Worm (Caenorhabditis elegans): Measurements from ENCODE around the gene lin-24.

The lin-24 gene

ce11 chrIV:12120536-12120935, 8.8 kb upstream of the lin-24 start:
- TF ChIP-seq mes-4 (tag; optimal IDR thresholded peaks at IDR 0.05): no peak
- TF ChIP-seq egl-44 (GFP tag; IDR thresholded peaks at IDR 0.05): no peak
- no peak for TF ChIP-seq aptf-2 (GFP tag; conservative IDR thresholded peaks at IDR 0.05)
- no peak for TF ChIP-seq sptf-2 (GFP tag; optimal IDR thresholded peaks at IDR 0.05)
- no peak for TF ChIP-seq gei-17 (GFP tag; optimal IDR thresholded peaks at IDR 0.05)
- no peak for TF ChIP-seq hmg-20 (GFP tag; IDR thresholded peaks at IDR 0.05)
- no peak for TF ChIP-seq Y53G8AR.9 (GFP tag; conservative IDR thresholded peaks at IDR 0.05)
- TF ChIP-seq fkh-3 (tag; optimal IDR thresholded peaks at IDR 0.05): no peak
- TF ChIP-seq lir-1 (GFP tag; conservative IDR thresholded peaks at IDR 0.05): no peak
- no peak for TF ChIP-seq ceh-91 (GFP tag; IDR thresholded peaks at IDR 0.05)
- TF ChIP-seq cebp-1 (GFP tag; IDR thresholded peaks at IDR 0.05): no peak
- no peak for TF ChIP-seq cebp-1 (tag; optimal IDR thresholded peaks at IDR 0.05)
- TF ChIP-seq him-1 (tag; optimal IDR thresholded peaks at IDR 0.05): no peak
- TF ChIP-seq nfya-1 (tag; optimal IDR thresholded peaks at IDR 0.05; ENCODE audit: borderline replicate concordance, insufficient read depth): no peak
- no peak for TF ChIP-seq lin-54 (GFP tag; optimal IDR thresholded peaks at IDR 0.05)
- no peak for TF ChIP-seq attf-5 (GFP tag; optimal IDR thresholded peaks at IDR 0.05)
- TF ChIP-seq athp-1 (tag; optimal IDR thresholded peaks at IDR 0.05): no peak
- TF ChIP-seq F55B11.4 (tag; optimal IDR thresholded peaks at IDR 0.05; ENCODE audit: borderline replicate concordance, insufficient read depth): no peak
- TF ChIP-seq efl-1 (GFP tag; optimal IDR thresholded peaks at IDR 0.05): no peak
- TF ChIP-seq ceh-27 (GFP tag; optimal IDR thresholded peaks at IDR 0.05): no peak
- TF ChIP-seq T07F8.4 (tag; optimal IDR thresholded peaks at IDR 0.05): no peak

ce11 chrIV:12121076-12121475, 8.2 kb upstream of the lin-24 start, which contains the start of the genes ddb-1 and M18.6:
TSS of gene ddb-1 (minus strand) at chrIV:12121165.
TSS of gene M18.6 (plus strand) at chrIV:12121310.
- TF ChIP-seq aptf-3 (GFP tag; IDR thresholded peaks at IDR 0.05): no peak
- peak in 1 of 3 experiments; percentile 28 for TF ChIP-seq lin-35 (GFP tag; optimal IDR thresholded peaks at IDR 0.05)
- no peak for TF ChIP-seq Y53G8AR.9 (GFP tag; conservative IDR thresholded peaks at IDR 0.05)
- peak; percentile 52 for TF ChIP-seq lsl-1 (GFP tag; optimal IDR thresholded peaks at IDR 0.05)
- TF ChIP-seq hrde-1 (tag; optimal IDR thresholded peaks at IDR 0.05; ENCODE audit: borderline replicate concordance): no peak
- no peak for TF ChIP-seq K12H6.12 (tag; optimal IDR thresholded peaks at IDR 0.05)
- no peak for TF ChIP-seq F37B4.10 (GFP tag; IDR thresholded peaks at IDR 0.05)
- peak; percentile 72 for TF ChIP-seq mcd-1 (GFP tag; IDR thresholded peaks at IDR 0.05)
- TF ChIP-seq D2030.7 (GFP tag; IDR thresholded peaks at IDR 0.05): 0 out of 2 replicates have a peak, but pooled peaks have one; percentile 34
- peak; percentile 67; the same call in 1 of the 2 replicates for TF ChIP-seq madf-3 (GFP tag; IDR thresholded peaks at IDR 0.05)
- TF ChIP-seq madf-8 (GFP tag; conservative IDR thresholded peaks at IDR 0.05): peak; percentile 42; the same call in 1 of the 2 replicates
- no peak for TF ChIP-seq ets-4 (GFP tag; optimal IDR thresholded peaks at IDR 0.05)
- no peak for TF ChIP-seq snpc-4 (GFP tag; optimal IDR thresholded peaks at IDR 0.05)
- peak in 2 of 4 experiments; percentile 33 to 42 for TF ChIP-seq snpc-4 (tag; optimal IDR thresholded peaks at IDR 0.05)
- peak; percentile 7 for TF ChIP-seq tbp1 (GFP tag; optimal IDR thresholded peaks at IDR 0.05)
- peak; percentile 77 for TF ChIP-seq efl-1 (GFP tag; optimal IDR thresholded peaks at IDR 0.05)
- TF ChIP-seq F39B2.1 (GFP tag; IDR thresholded peaks at IDR 0.05): no peak
- no peak for TF ChIP-seq mel-28 (tag; optimal IDR thresholded peaks at IDR 0.05; ENCODE audit: borderline replicate concordance)
- TF ChIP-seq somi-1 (GFP tag; optimal IDR thresholded peaks at IDR 0.05): no peak
- TF ChIP-seq snpc-1.1 (tag; optimal IDR thresholded peaks at IDR 0.05; ENCODE audit: insufficient read depth): peak; percentile 5
- no peak for TF ChIP-seq aptf-2 (GFP tag; conservative IDR thresholded peaks at IDR 0.05)
- TF ChIP-seq lin-54 (GFP tag; optimal IDR thresholded peaks at IDR 0.05): peak; percentile 15
- peak; percentile 59; the same call in 1 of the 2 replicates for TF ChIP-seq hmg-1.2 (GFP tag; IDR thresholded peaks at IDR 0.05)
- TF ChIP-seq dpl-1 (GFP tag; optimal IDR thresholded peaks at IDR 0.05): peak; percentile 56
- peak; percentile 47; the same call in 1 of the 2 replicates for TF ChIP-seq F33H1.4 (GFP tag; IDR thresholded peaks at IDR 0.05)
- peak; percentile 57; the same call in 1 of the 2 replicates for TF ChIP-seq madf-6 (GFP tag; IDR thresholded peaks at IDR 0.05)
- peak; percentile 43 for TF ChIP-seq attf-5 (GFP tag; optimal IDR thresholded peaks at IDR 0.05)
- no peak for TF ChIP-seq rpc-1 (optimal IDR thresholded peaks at IDR 0.05)
- TF ChIP-seq rpc-1 (tag; optimal IDR thresholded peaks at IDR 0.05): no peak

Measured in whole organism, young adult.